Worm (Caenorhabditis elegans) whole organism, L1 larva: Measurements from ENCODE around the gene mpst-2.

Source experiments
- F16B12.6 ChIP-seq: fragments of 150-350 bp; optimal IDR thresholded peaks from 2 replicates; lab custom pipeline; 2014; ENCODE audit warnings: missing biosample characterization, missing genetic modification characterization
- alr-1 ChIP-seq: fragments of 200-800 bp; sonication (Bioruptor generic); optimal IDR thresholded peaks from 2 replicates; lab custom pipeline; 2018; ENCODE audit warnings: borderline replicate concordance, mild to moderate bottlenecking, missing genetic modification characterization, missing compliant biosample characterization
- ama-1 ChIP-seq: fragments of 150-350 bp; optimal IDR thresholded peaks from 2 replicates; lab custom pipeline; 2014
- blmp-1 ChIP-seq: fragments of 150-350 bp; optimal IDR thresholded peaks from 2 replicates; lab custom pipeline; 2014; ENCODE audit warnings: missing biosample characterization, missing genetic modification characterization
- ceh-63 ChIP-seq: fragments of 200-800 bp; sonication (Bioruptor generic); optimal IDR thresholded peaks from 2 replicates; lab custom pipeline; 2018; ENCODE audit warnings: mild to moderate bottlenecking, missing genetic modification characterization, missing compliant biosample characterization
- ceh-8 ChIP-seq: fragments of 200-800 bp; sonication (Bioruptor generic); optimal IDR thresholded peaks from 2 replicates; lab custom pipeline; 2018; ENCODE audit warnings: mild to moderate bottlenecking, missing genetic modification characterization, moderate library complexity, missing compliant biosample characterization
- ceh-82 ChIP-seq, 3 experiments: fragments of 150-350 bp in 1 of 3; sonication (generic microtip) in 2 of 3; optimal IDR thresholded peaks; 2 replicates each; lab custom pipeline; 2014 to 2017; ENCODE audit warnings: missing biosample characterization in 3 of 3, missing genetic modification characterization in 3 of 3
- ceh-88 ChIP-seq: fragments of 200-800 bp; sonication (Bioruptor generic); IDR thresholded peaks from 2 replicates; pipeline ENCODE4 v1.3.6; 2022; ENCODE audit warnings: missing genetic modification characterization, missing compliant biosample characterization
- ceh-90 ChIP-seq: sonication (generic microtip); optimal IDR thresholded peaks from 2 replicates; lab custom pipeline; 2016; ENCODE audit warnings: missing genetic modification characterization, missing compliant biosample characterization
- ces-1 ChIP-seq: fragments of 150-350 bp; optimal IDR thresholded peaks from 2 replicates; lab custom pipeline; 2014; ENCODE audit warnings: missing biosample characterization, missing genetic modification reagents, missing genetic modification characterization
- dsc-1 ChIP-seq: sonication (generic microtip); optimal IDR thresholded peaks from 2 replicates; lab custom pipeline; 2016; ENCODE audit warnings: mild to moderate bottlenecking, missing genetic modification characterization, missing compliant biosample characterization
- efl-3 ChIP-seq: fragments of 200-800 bp; sonication (Bioruptor generic); optimal IDR thresholded peaks from 2 replicates; lab custom pipeline; 2018; ENCODE audit warnings: mild to moderate bottlenecking, missing genetic modification characterization, missing compliant biosample characterization
- egl-27 ChIP-seq, 2 experiments: fragments of 150-350 bp in 1 of 2; sonication (generic microtip); optimal IDR thresholded peaks; 3 replicates each; lab custom pipeline; 2017 to 2018; ENCODE audit warnings: missing biosample characterization in 2 of 2, missing genetic modification characterization in 2 of 2, missing genetic modification reagents in 2 of 2
- elt-2 ChIP-seq: sonication (generic microtip); optimal IDR thresholded peaks from 2 replicates; lab custom pipeline; 2016; ENCODE audit warnings: missing genetic modification characterization, mild to moderate bottlenecking, inconsistent platforms, missing compliant biosample characterization, missing genetic modification reagents
- elt-3 ChIP-seq, 6 experiments: fragments of 150-350 bp in 1 of 6; sonication (generic microtip); optimal IDR thresholded peaks; 2 replicates each; lab custom pipeline; 2017 to 2018; ENCODE audit warnings: missing biosample characterization in 6 of 6, missing genetic modification characterization in 6 of 6, inconsistent platforms in 1 of 6
- ets-5 ChIP-seq: fragments of 200-800 bp; sonication (Bioruptor generic); IDR thresholded peaks from 2 replicates; pipeline ENCODE4 v1.3.6; 2022; ENCODE audit warnings: missing genetic modification characterization, missing compliant biosample characterization
- fkh-10 ChIP-seq: sonication (generic microtip); optimal IDR thresholded peaks from 2 replicates; lab custom pipeline; 2017; ENCODE audit warnings: missing biosample characterization, missing genetic modification reagents, missing genetic modification characterization
- fkh-4 ChIP-seq: sonication (generic microtip); optimal IDR thresholded peaks from 2 replicates; lab custom pipeline; 2016; ENCODE audit warnings: missing compliant biosample characterization, missing genetic modification characterization, borderline replicate concordance
- fkh-8 ChIP-seq: sonication (generic microtip); optimal IDR thresholded peaks from 2 replicates; lab custom pipeline; 2016; ENCODE audit warnings: mild to moderate bottlenecking, missing genetic modification characterization, missing compliant biosample characterization
- fos-1 ChIP-seq: fragments of 150-350 bp; optimal IDR thresholded peaks from 2 replicates; lab custom pipeline; 2014; ENCODE audit warnings: missing biosample characterization, missing genetic modification characterization
- grh-1 ChIP-seq: fragments of 200-800 bp; sonication (Bioruptor generic); IDR thresholded peaks from 2 replicates; pipeline ENCODE4 v1.3.6; 2022; ENCODE audit warnings: missing genetic modification reagents, missing genetic modification characterization, missing compliant biosample characterization
- hlh-17 ChIP-seq: fragments of 200-800 bp; sonication (Bioruptor generic); optimal IDR thresholded peaks from 2 replicates; lab custom pipeline; 2018; ENCODE audit warnings: missing genetic modification characterization, mild to moderate bottlenecking, missing compliant biosample characterization, moderate library complexity, borderline replicate concordance
- hlh-4 ChIP-seq: sonication (generic microtip); optimal IDR thresholded peaks from 2 replicates; lab custom pipeline; 2016; ENCODE audit warnings: mild to moderate bottlenecking, missing genetic modification characterization, missing compliant biosample characterization
- hpl-2 ChIP-seq: fragments of 150-350 bp; optimal IDR thresholded peaks from 2 replicates; lab custom pipeline; 2014; ENCODE audit warnings: missing biosample characterization, missing genetic modification reagents, missing genetic modification characterization
- jun-1 ChIP-seq: fragments of 150-350 bp; optimal IDR thresholded peaks from 2 replicates; lab custom pipeline; 2014; ENCODE audit warnings: missing biosample characterization, missing genetic modification reagents, missing genetic modification characterization
- lin-13 ChIP-seq: fragments of 150-350 bp; optimal IDR thresholded peaks from 2 replicates; lab custom pipeline; 2014; ENCODE audit warnings: missing biosample characterization, missing genetic modification reagents, missing genetic modification characterization
- lin-14 ChIP-seq: fragments of 200-800 bp; sonication (Bioruptor generic); optimal IDR thresholded peaks from 2 replicates; lab custom pipeline; 2018; ENCODE audit warnings: mild to moderate bottlenecking, missing genetic modification characterization, moderate library complexity, missing compliant biosample characterization
- lin-15B ChIP-seq: fragments of 150-350 bp; sonication (generic microtip); optimal IDR thresholded peaks from 3 replicates; lab custom pipeline; 2014; ENCODE audit warnings: missing biosample characterization, missing genetic modification characterization
- lin-35 ChIP-seq, 2 experiments: fragments of 150-350 bp; optimal IDR thresholded peaks; 2 replicates each; lab custom pipeline; 2014; ENCODE audit warnings: missing biosample characterization in 2 of 2, missing genetic modification characterization in 2 of 2, missing genetic modification reagents in 2 of 2
- lsy-2 ChIP-seq, 2 experiments: fragments of 150-350 bp; optimal IDR thresholded peaks; 2 replicates each; lab custom pipeline; 2014; ENCODE audit warnings: missing biosample characterization in 2 of 2, missing genetic modification characterization in 2 of 2
- mdl-1 ChIP-seq, 2 experiments: fragments of 150-350 bp; optimal IDR thresholded peaks; 2 replicates each; lab custom pipeline; 2014 to 2017; ENCODE audit warnings: missing biosample characterization in 2 of 2, missing genetic modification characterization in 2 of 2, inconsistent platforms in 1 of 2
- nhr-237 ChIP-seq: fragments of 150-350 bp; optimal IDR thresholded peaks from 2 replicates; lab custom pipeline; 2014; ENCODE audit warnings: missing biosample characterization, missing genetic modification characterization
- nhr-28 ChIP-seq: fragments of 150-350 bp; optimal IDR thresholded peaks from 2 replicates; lab custom pipeline; 2014; ENCODE audit warnings: missing biosample characterization, missing genetic modification characterization
- nhr-71 ChIP-seq: sonication (generic microtip); optimal IDR thresholded peaks from 2 replicates; lab custom pipeline; 2016; ENCODE audit warnings: mild to moderate bottlenecking, missing genetic modification characterization, moderate library complexity, missing compliant biosample characterization
- nhr-76 ChIP-seq: sonication (generic microtip); optimal IDR thresholded peaks from 2 replicates; lab custom pipeline; 2017; ENCODE audit warnings: missing biosample characterization, missing genetic modification characterization
- nhr-77 ChIP-seq: fragments of 150-350 bp; optimal IDR thresholded peaks from 2 replicates; lab custom pipeline; 2014; ENCODE audit warnings: missing biosample characterization, missing genetic modification characterization
- nhr-85 ChIP-seq: sonication (generic microtip); peaks from one replicate; lab custom pipeline; 2016; ENCODE audit warnings: missing genetic modification characterization, inconsistent platforms, missing compliant biosample characterization
- nhr-90 ChIP-seq: sonication (generic microtip); optimal IDR thresholded peaks from 2 replicates; lab custom pipeline; 2016; ENCODE audit warnings: mild to moderate bottlenecking, missing genetic modification characterization, missing compliant biosample characterization; ENCODE audit not compliant: poor library complexity
- rnt-1 ChIP-seq: sonication (generic microtip); optimal IDR thresholded peaks from 2 replicates; lab custom pipeline; 2016; ENCODE audit warnings: mild to moderate bottlenecking, missing genetic modification characterization, moderate library complexity, missing compliant biosample characterization
- skn-1 ChIP-seq: fragments of 150-350 bp; optimal IDR thresholded peaks from 2 replicates; lab custom pipeline; 2014; ENCODE audit warnings: missing biosample characterization, missing genetic modification characterization
- snpc-4 ChIP-seq: fragments of 150-350 bp; optimal IDR thresholded peaks from 2 replicates; lab custom pipeline; 2014; ENCODE audit warnings: missing biosample characterization, missing genetic modification characterization
- snu-23 ChIP-seq: sonication (generic microtip); optimal IDR thresholded peaks from 2 replicates; lab custom pipeline; 2016; ENCODE audit warnings: missing genetic modification characterization, missing compliant biosample characterization
- sptf-1 ChIP-seq: fragments of 150-350 bp; optimal IDR thresholded peaks from 2 replicates; lab custom pipeline; 2014; ENCODE audit warnings: missing biosample characterization, missing genetic modification characterization
- sup-37 ChIP-seq: fragments of 200-800 bp; sonication (Bioruptor generic); optimal IDR thresholded peaks from 2 replicates; lab custom pipeline; 2018; ENCODE audit warnings: mild to moderate bottlenecking, missing genetic modification characterization, missing compliant biosample characterization
- swsn-7 ChIP-seq: sonication (generic microtip); optimal IDR thresholded peaks from 2 replicates; lab custom pipeline; 2016; ENCODE audit warnings: missing genetic modification characterization, missing compliant biosample characterization
- tbx-2 ChIP-seq: sonication (generic microtip); optimal IDR thresholded peaks from 2 replicates; lab custom pipeline; 2016; ENCODE audit warnings: missing genetic modification characterization, missing compliant biosample characterization
- tlp-1 ChIP-seq: fragments of 150-350 bp; optimal IDR thresholded peaks from 2 replicates; lab custom pipeline; 2014; ENCODE audit warnings: missing biosample characterization, missing genetic modification characterization
- unc-62 ChIP-seq: fragments of 150-350 bp; optimal IDR thresholded peaks from 2 replicates; lab custom pipeline; 2014; ENCODE audit warnings: missing biosample characterization, missing genetic modification reagents, missing genetic modification characterization
- zag-1 ChIP-seq: fragments of 150-350 bp; optimal IDR thresholded peaks from 2 replicates; lab custom pipeline; 2014; ENCODE audit warnings: missing biosample characterization, missing genetic modification characterization
- zip-4 ChIP-seq: fragments of 200-800 bp; sonication (Bioruptor generic); optimal IDR thresholded peaks from 2 replicates; lab custom pipeline; 2018; ENCODE audit warnings: mild to moderate bottlenecking, missing genetic modification characterization, moderate library complexity, missing compliant biosample characterization
- ztf-4 ChIP-seq: fragments of 150-350 bp; optimal IDR thresholded peaks from 2 replicates; lab custom pipeline; 2014; ENCODE audit warnings: missing biosample characterization, missing genetic modification characterization

The mpst-2 gene

ce11 chrV:14849628-14850027 lies 43.6 kb downstream of the mpst-2 start (continued):
- TF ChIP-seq ceh-90 (tag; lab: Kevin White, UChicago) (no peak), hlh-17 (GFP tag; lab: Kevin White, UChicago) (no peak), jun-1 (tag; lab: Kevin White, UChicago) (peak; percentile 32), ceh-82 (tag; optimal IDR thresholded peaks at IDR 0.05; lab: Kevin White, UChicago) (peak in 1 of 3 experiments; percentile 62), hlh-4 (no peak), sptf-1 (tag; lab: Kevin White, UChicago) (no peak), ces-1 (GFP tag; lab: Kevin White, UChicago) (no peak), elt-2 (tag; lab: Kevin White, UChicago) (peak; percentile 52), unc-62 (GFP tag; lab: Kevin White, UChicago) (no peak), ets-5 (no peak), F16B12.6 (tag; lab: Kevin White, UChicago) (no peak), ama-1 (peak; percentile 33), grh-1 (GFP tag; lab: Robert Waterston, UW) (no peak), zag-1 (tag; lab: Kevin White, UChicago) (no peak), nhr-90 (tag; lab: Kevin White, UChicago) (peak; percentile 57), lin-13 (peak; percentile 61), sup-37 (no peak), dsc-1 (tag; lab: Kevin White, UChicago) (no peak), fkh-8 (tag; lab: Kevin White, UChicago) (peak; percentile 36), ceh-63 (GFP tag; lab: Kevin White, UChicago) (no peak), fkh-4 (tag; lab: Kevin White, UChicago) (no peak), alr-1 (tag; lab: Kevin White, UChicago) (no peak), nhr-28 (no peak), ceh-8 (GFP tag; lab: Kevin White, UChicago) (no peak), fos-1 (tag; lab: Kevin White, UChicago) (peak; percentile 24), lin-14 (GFP tag; lab: Kevin White, UChicago) (peak; percentile 91), lsy-2 (tag; optimal IDR thresholded peaks at IDR 0.05; lab: Kevin White, UChicago) (peak; percentile 49 to 72), nhr-77 (tag; lab: Kevin White, UChicago) (no peak), ztf-4 (tag; lab: Kevin White, UChicago) (no peak), lin-35 (GFP tag; optimal IDR thresholded peaks at IDR 0.05; lab: Kevin White, UChicago) (peak; percentile 51 to 79), hpl-2 (GFP tag; lab: Kevin White, UChicago) (peak; percentile 12), egl-27 (tag; optimal IDR thresholded peaks at IDR 0.05; lab: Kevin White, UChicago) (no peak), elt-3 (tag; optimal IDR thresholded peaks at IDR 0.05; lab: Kevin White, UChicago) (peak in 3 of 6 experiments; percentile 1 to 98 (median 83)), snu-23 (peak; percentile 76), skn-1 (tag; lab: Kevin White, UChicago) (peak; percentile 52), tlp-1 (no peak), nhr-237 (tag; lab: Kevin White, UChicago) (no peak), zip-4 (GFP tag; lab: Kevin White, UChicago) (no peak), nhr-76 (tag; lab: Kevin White, UChicago) (no peak), fkh-10 (no peak)

- no peak for TF ChIP-seq zag-1 (tag; lab: Kevin White, UChicago)
- TF ChIP-seq elt-3 (tag; optimal IDR thresholded peaks at IDR 0.05; lab: Kevin White, UChicago): peak in 2 of 6 experiments; percentile 44 to 63
- no peak for TF ChIP-seq ceh-88 (GFP tag; lab: Robert Waterston, UW)
- TF ChIP-seq dsc-1 (tag; lab: Kevin White, UChicago): peak; percentile 63
- no peak for TF ChIP-seq efl-3 (GFP tag; lab: Kevin White, UChicago)
- TF ChIP-seq snpc-4 (tag; lab: Kevin White, UChicago): peak; percentile 8
- TF ChIP-seq swsn-7 (tag; lab: Kevin White, UChicago): peak; percentile 48
- peak; percentile 27 for TF ChIP-seq skn-1 (tag; lab: Kevin White, UChicago)
- TF ChIP-seq tbx-2 (tag; lab: Kevin White, UChicago): peak; percentile 61
- TF ChIP-seq elt-2 (tag; lab: Kevin White, UChicago): peak; percentile 51
- TF ChIP-seq blmp-1 (tag; lab: Kevin White, UChicago): peak; percentile 53
- no peak for TF ChIP-seq nhr-28
- peak in 1 of 2 experiments; percentile 97 for TF ChIP-seq mdl-1 (tag; optimal IDR thresholded peaks at IDR 0.05; lab: Kevin White, UChicago)
- TF ChIP-seq nhr-85: peak; percentile 97
- TF ChIP-seq rnt-1 (tag; lab: Kevin White, UChicago): peak; percentile 91
- TF ChIP-seq ztf-4 (tag; lab: Kevin White, UChicago): peak; percentile 38
- peak; percentile 91 for TF ChIP-seq nhr-71 (tag; lab: Kevin White, UChicago)
- no peak for TF ChIP-seq ceh-82 (tag; optimal IDR thresholded peaks at IDR 0.05; lab: Kevin White, UChicago)
- no peak for TF ChIP-seq lin-15B (tag; lab: Kevin White, UChicago)
Measured at ce11 chrV:14848510-14849206, 44.6 kb downstream of the mpst-2 start.
